Worm (Caenorhabditis elegans) whole organism, early embryonic: ENCODE data around the gene csr-1.

Source experiments
- B0310.2 ChIP-seq: sonication (generic microtip); optimal IDR thresholded peaks from 2 replicates; lab custom pipeline; 2016; ENCODE audit warnings: mild to moderate bottlenecking, missing genetic modification characterization, missing compliant biosample characterization
- ama-1 ChIP-seq: fragments of 150-350 bp; optimal IDR thresholded peaks from 2 replicates; lab custom pipeline; 2014
- hmg-4 ChIP-seq: fragments of 200-800 bp; sonication (Bioruptor generic); optimal IDR thresholded peaks from 2 replicates; lab custom pipeline; 2018; ENCODE audit warnings: mild to moderate bottlenecking, missing genetic modification characterization, missing compliant biosample characterization
- hnd-1 ChIP-seq: sonication (generic microtip); optimal IDR thresholded peaks from 2 replicates; lab custom pipeline; 2016; ENCODE audit warnings: missing genetic modification characterization, missing compliant biosample characterization
- tra-4 ChIP-seq: sonication (generic microtip); optimal IDR thresholded peaks from 2 replicates; lab custom pipeline; 2017; ENCODE audit warnings: missing genetic modification characterization, missing compliant biosample characterization

DNA sequence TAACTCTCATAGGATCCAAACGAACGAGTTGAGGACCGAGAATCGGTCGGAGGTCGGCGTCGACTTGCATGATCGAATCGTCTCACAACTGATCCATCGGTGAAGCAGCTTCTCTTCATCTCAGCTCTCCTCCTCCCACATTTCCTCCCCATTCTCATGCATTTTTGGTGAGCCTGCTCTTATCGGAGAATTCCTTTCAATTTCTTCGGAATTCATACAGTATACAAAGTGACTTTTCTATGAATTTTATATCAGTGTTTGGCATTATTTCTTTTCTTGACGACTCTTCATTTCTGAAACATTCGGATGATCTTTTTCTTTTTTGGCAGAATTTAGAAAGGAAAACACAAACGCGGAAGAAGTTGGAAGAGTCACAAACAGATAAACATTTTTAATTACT, 30.0 kb downstream of the csr-1 start, which contains the start of gene mec-17:
- TF ChIP-seq ama-1 (lab: Kevin White, UChicago), result no peak
- no peak for TF ChIP-seq hnd-1 (tag; lab: Kevin White, UChicago)
- no peak for TF ChIP-seq hmg-4 (GFP tag; lab: Kevin White, UChicago)
- TF ChIP-seq tra-4 (tag; lab: Kevin White, UChicago), result no peak
- no peak for TF ChIP-seq B0310.2 (tag; lab: Kevin White, UChicago)
